Worm (Caenorhabditis elegans): ENCODE measurements around the gene F45H10.2.

DNA sequence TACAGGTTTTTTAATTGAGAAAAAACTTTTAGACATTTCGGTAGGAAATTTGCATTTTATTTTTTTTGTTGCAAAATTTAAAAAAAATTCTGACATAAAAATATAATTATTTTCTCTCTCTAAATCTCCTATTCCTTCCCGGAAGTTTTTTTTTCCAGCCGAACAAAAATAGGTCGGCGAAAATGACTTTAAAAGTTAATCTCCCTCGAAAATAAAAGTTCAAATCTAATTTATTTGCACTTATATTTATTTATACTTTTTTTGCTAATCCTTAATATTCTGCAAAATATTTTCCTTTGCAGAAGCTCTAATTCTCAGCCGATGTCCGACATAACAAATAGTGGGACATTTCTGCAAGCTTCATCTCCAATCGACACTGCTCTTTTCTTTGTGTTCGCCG, 8.7 kb upstream of the F45H10.2 start, which contains the start of gene F45H10.5:
- TF ChIP-seq lin-11 (tag; optimal IDR thresholded peaks at IDR 0.05) (no peak), nfya-1 (tag; optimal IDR thresholded peaks at IDR 0.05) (no peak), sox-2 (GFP tag; IDR thresholded peaks at IDR 0.05) (no peak), F13H6.1 (tag; optimal IDR thresholded peaks at IDR 0.05) (no peak), pha-4 (tag; optimal IDR thresholded peaks at IDR 0.05) (no peak)
